Worm (Caenorhabditis elegans) whole organism, L1 larva: ENCODE data around the gene C14A11.9.

Experiments
- C16A3.4 ChIP-seq: fragments of 150-350 bp; optimal IDR thresholded peaks from 2 replicates; lab custom pipeline; 2014; ENCODE audit warnings: missing biosample characterization, missing genetic modification characterization
- C34B4.2 ChIP-seq: sonication (generic microtip); optimal IDR thresholded peaks from 2 replicates; lab custom pipeline; 2017; ENCODE audit warnings: mild to moderate bottlenecking, missing genetic modification characterization, missing compliant biosample characterization
- F16B12.6 ChIP-seq: fragments of 150-350 bp; optimal IDR thresholded peaks from 2 replicates; lab custom pipeline; 2014; ENCODE audit warnings: missing biosample characterization, missing genetic modification characterization
- aha-1 ChIP-seq: fragments of 150-350 bp; optimal IDR thresholded peaks from 2 replicates; lab custom pipeline; 2014; ENCODE audit warnings: missing biosample characterization, missing genetic modification characterization
- aly-2 ChIP-seq: fragments of 150-350 bp; optimal IDR thresholded peaks from 2 replicates; lab custom pipeline; 2014; ENCODE audit warnings: missing biosample characterization, missing genetic modification characterization
- ama-1 ChIP-seq: fragments of 150-350 bp; optimal IDR thresholded peaks from 2 replicates; lab custom pipeline; 2014
- ceh-63 ChIP-seq: fragments of 200-800 bp; sonication (Bioruptor generic); optimal IDR thresholded peaks from 2 replicates; lab custom pipeline; 2018; ENCODE audit warnings: mild to moderate bottlenecking, missing genetic modification characterization, missing compliant biosample characterization
- ceh-90 ChIP-seq: sonication (generic microtip); optimal IDR thresholded peaks from 2 replicates; lab custom pipeline; 2016; ENCODE audit warnings: missing genetic modification characterization, missing compliant biosample characterization
- ces-1 ChIP-seq: fragments of 150-350 bp; optimal IDR thresholded peaks from 2 replicates; lab custom pipeline; 2014; ENCODE audit warnings: missing biosample characterization, missing genetic modification reagents, missing genetic modification characterization
- dsc-1 ChIP-seq: sonication (generic microtip); optimal IDR thresholded peaks from 2 replicates; lab custom pipeline; 2016; ENCODE audit warnings: mild to moderate bottlenecking, missing genetic modification characterization, missing compliant biosample characterization
- efl-1 ChIP-seq, 4 experiments: fragments of 150-350 bp; optimal IDR thresholded peaks in 3 of 4; peaks in 1 of 4; 1 replicate in 1 of 4; 2 replicates in 3 of 4; lab custom pipeline; 2014; ENCODE audit warnings: missing biosample characterization in 2 of 4, missing genetic modification characterization in 2 of 4, missing genetic modification reagents in 2 of 4
- efl-3 ChIP-seq: fragments of 200-800 bp; sonication (Bioruptor generic); optimal IDR thresholded peaks from 2 replicates; lab custom pipeline; 2018; ENCODE audit warnings: mild to moderate bottlenecking, missing genetic modification characterization, missing compliant biosample characterization
- egl-13 ChIP-seq: sonication (generic microtip); optimal IDR thresholded peaks from 2 replicates; lab custom pipeline; 2016; ENCODE audit warnings: missing genotype, missing genetic modification reagents, missing genetic modification characterization, missing compliant biosample characterization
- egl-27 ChIP-seq, 2 experiments: fragments of 150-350 bp in 1 of 2; sonication (generic microtip); optimal IDR thresholded peaks; 3 replicates each; lab custom pipeline; 2017 to 2018; ENCODE audit warnings: missing biosample characterization in 2 of 2, missing genetic modification characterization in 2 of 2, missing genetic modification reagents in 2 of 2
- elt-3 ChIP-seq, 6 experiments: fragments of 150-350 bp in 1 of 6; sonication (generic microtip); optimal IDR thresholded peaks; 2 replicates each; lab custom pipeline; 2017 to 2018; ENCODE audit warnings: missing biosample characterization in 6 of 6, missing genetic modification characterization in 6 of 6, inconsistent platforms in 1 of 6
- fkh-10 ChIP-seq: sonication (generic microtip); optimal IDR thresholded peaks from 2 replicates; lab custom pipeline; 2017; ENCODE audit warnings: missing biosample characterization, missing genetic modification reagents, missing genetic modification characterization
- fkh-8 ChIP-seq: sonication (generic microtip); optimal IDR thresholded peaks from 2 replicates; lab custom pipeline; 2016; ENCODE audit warnings: mild to moderate bottlenecking, missing genetic modification characterization, missing compliant biosample characterization
- fos-1 ChIP-seq: fragments of 150-350 bp; optimal IDR thresholded peaks from 2 replicates; lab custom pipeline; 2014; ENCODE audit warnings: missing biosample characterization, missing genetic modification characterization
- grh-1 ChIP-seq: fragments of 200-800 bp; sonication (Bioruptor generic); IDR thresholded peaks from 2 replicates; pipeline ENCODE4 v1.3.6; 2022; ENCODE audit warnings: missing genetic modification reagents, missing genetic modification characterization, missing compliant biosample characterization
- hlh-17 ChIP-seq: fragments of 200-800 bp; sonication (Bioruptor generic); optimal IDR thresholded peaks from 2 replicates; lab custom pipeline; 2018; ENCODE audit warnings: missing genetic modification characterization, mild to moderate bottlenecking, missing compliant biosample characterization, moderate library complexity, borderline replicate concordance
- hlh-4 ChIP-seq: sonication (generic microtip); optimal IDR thresholded peaks from 2 replicates; lab custom pipeline; 2016; ENCODE audit warnings: mild to moderate bottlenecking, missing genetic modification characterization, missing compliant biosample characterization
- hpl-2 ChIP-seq: fragments of 150-350 bp; optimal IDR thresholded peaks from 2 replicates; lab custom pipeline; 2014; ENCODE audit warnings: missing biosample characterization, missing genetic modification reagents, missing genetic modification characterization
- isw-1 ChIP-seq: fragments of 200-800 bp; sonication (Bioruptor generic); IDR thresholded peaks from 2 replicates; pipeline ENCODE4 v1.3.6; 2022; ENCODE audit warnings: missing genetic modification characterization, missing compliant biosample characterization
- lin-35 ChIP-seq, 2 experiments: fragments of 150-350 bp; optimal IDR thresholded peaks; 2 replicates each; lab custom pipeline; 2014; ENCODE audit warnings: missing biosample characterization in 2 of 2, missing genetic modification characterization in 2 of 2, missing genetic modification reagents in 2 of 2
- lir-3 ChIP-seq: sonication (generic microtip); optimal IDR thresholded peaks from 2 replicates; lab custom pipeline; 2016; ENCODE audit warnings: mild to moderate bottlenecking, missing genetic modification characterization, moderate library complexity, missing compliant biosample characterization; ENCODE audit not compliant: poor library complexity
- lsy-2 ChIP-seq, 2 experiments: fragments of 150-350 bp; optimal IDR thresholded peaks; 2 replicates each; lab custom pipeline; 2014; ENCODE audit warnings: missing biosample characterization in 2 of 2, missing genetic modification characterization in 2 of 2
- mef-2 ChIP-seq: fragments of 150-350 bp; optimal IDR thresholded peaks from 2 replicates; lab custom pipeline; 2014; ENCODE audit warnings: missing biosample characterization, missing genetic modification characterization
- nhr-12 ChIP-seq: sonication (generic microtip); optimal IDR thresholded peaks from 2 replicates; lab custom pipeline; 2017; ENCODE audit warnings: missing biosample characterization, missing genetic modification characterization
- nhr-20 ChIP-seq: sonication (generic microtip); optimal IDR thresholded peaks from 2 replicates; lab custom pipeline; 2016; ENCODE audit warnings: mild to moderate bottlenecking, missing genetic modification characterization, missing compliant biosample characterization
- nhr-28 ChIP-seq: fragments of 150-350 bp; optimal IDR thresholded peaks from 2 replicates; lab custom pipeline; 2014; ENCODE audit warnings: missing biosample characterization, missing genetic modification characterization
- nhr-71 ChIP-seq: sonication (generic microtip); optimal IDR thresholded peaks from 2 replicates; lab custom pipeline; 2016; ENCODE audit warnings: mild to moderate bottlenecking, missing genetic modification characterization, moderate library complexity, missing compliant biosample characterization
- nhr-84 ChIP-seq: sonication (generic microtip); optimal IDR thresholded peaks from 2 replicates; lab custom pipeline; 2017; ENCODE audit warnings: missing biosample characterization, missing genetic modification characterization
- nhr-85 ChIP-seq: sonication (generic microtip); peaks from one replicate; lab custom pipeline; 2016; ENCODE audit warnings: missing genetic modification characterization, inconsistent platforms, missing compliant biosample characterization
- pax-3 ChIP-seq: fragments of 200-800 bp; sonication (Bioruptor generic); optimal IDR thresholded peaks from 2 replicates; lab custom pipeline; 2018; ENCODE audit warnings: mild to moderate bottlenecking, missing genetic modification characterization, moderate library complexity, missing compliant biosample characterization
- pqm-1 ChIP-seq: sonication (generic microtip); optimal IDR thresholded peaks from 3 replicates; lab custom pipeline; 2017; ENCODE audit warnings: missing biosample characterization, missing genetic modification characterization
- rnt-1 ChIP-seq: sonication (generic microtip); optimal IDR thresholded peaks from 2 replicates; lab custom pipeline; 2016; ENCODE audit warnings: mild to moderate bottlenecking, missing genetic modification characterization, moderate library complexity, missing compliant biosample characterization
- skn-1 ChIP-seq: fragments of 150-350 bp; optimal IDR thresholded peaks from 2 replicates; lab custom pipeline; 2014; ENCODE audit warnings: missing biosample characterization, missing genetic modification characterization
- snpc-4 ChIP-seq: fragments of 150-350 bp; optimal IDR thresholded peaks from 2 replicates; lab custom pipeline; 2014; ENCODE audit warnings: missing biosample characterization, missing genetic modification characterization
- snu-23 ChIP-seq: sonication (generic microtip); optimal IDR thresholded peaks from 2 replicates; lab custom pipeline; 2016; ENCODE audit warnings: missing genetic modification characterization, missing compliant biosample characterization
- sptf-1 ChIP-seq: fragments of 150-350 bp; optimal IDR thresholded peaks from 2 replicates; lab custom pipeline; 2014; ENCODE audit warnings: missing biosample characterization, missing genetic modification characterization
- swsn-7 ChIP-seq: sonication (generic microtip); optimal IDR thresholded peaks from 2 replicates; lab custom pipeline; 2016; ENCODE audit warnings: missing genetic modification characterization, missing compliant biosample characterization
- tbx-2 ChIP-seq: sonication (generic microtip); optimal IDR thresholded peaks from 2 replicates; lab custom pipeline; 2016; ENCODE audit warnings: missing genetic modification characterization, missing compliant biosample characterization
- tlp-1 ChIP-seq: fragments of 150-350 bp; optimal IDR thresholded peaks from 2 replicates; lab custom pipeline; 2014; ENCODE audit warnings: missing biosample characterization, missing genetic modification characterization
- unc-30 ChIP-seq: sonication (generic microtip); optimal IDR thresholded peaks from 2 replicates; lab custom pipeline; 2017; ENCODE audit warnings: missing biosample characterization, missing genetic modification characterization
- unc-62 ChIP-seq: fragments of 150-350 bp; optimal IDR thresholded peaks from 2 replicates; lab custom pipeline; 2014; ENCODE audit warnings: missing biosample characterization, missing genetic modification reagents, missing genetic modification characterization
- unc-86 ChIP-seq: sonication (generic microtip); optimal IDR thresholded peaks from 2 replicates; lab custom pipeline; 2016; ENCODE audit warnings: missing genetic modification characterization, missing compliant biosample characterization
- unc-98 ChIP-seq: fragments of 200-800 bp; sonication (Bioruptor generic); IDR thresholded peaks from 2 replicates; pipeline ENCODE4 v1.3.6; 2022; ENCODE audit warnings: missing genetic modification characterization, missing compliant biosample characterization
- ztf-11 ChIP-seq, 2 experiments: sonication (generic microtip); optimal IDR thresholded peaks; 2 replicates each; lab custom pipeline; 2016 to 2017; ENCODE audit warnings: missing genetic modification characterization in 2 of 2, missing biosample characterization in 1 of 2, missing compliant biosample characterization in 1 of 2
- ztf-4 ChIP-seq: fragments of 150-350 bp; optimal IDR thresholded peaks from 2 replicates; lab custom pipeline; 2014; ENCODE audit warnings: missing biosample characterization, missing genetic modification characterization

The C14A11.9 gene

ce11 chrX:2858380-2858779 is 48.9 kb upstream of the C14A11.9 start (continued):
- TF ChIP-seq ces-1 (GFP tag; lab: Kevin White, UChicago) (no peak), snu-23 (GFP tag; lab: Kevin White, UChicago) (peak; percentile 56), C16A3.4 (tag; lab: Kevin White, UChicago) (peak; percentile 35), isw-1 (no peak), ama-1 (lab: Kevin White, UChicago) (no peak), efl-1 (optimal IDR thresholded peaks at IDR 0.05; lab: Kevin White, UChicago) (no peak), efl-1 (GFP tag; optimal IDR thresholded peaks at IDR 0.05 in 1 of 2; lab: Kevin White, UChicago) (peak in 1 of 2 experiments; percentile 82), ztf-11 (tag; optimal IDR thresholded peaks at IDR 0.05; lab: Kevin White, UChicago) (no peak), fkh-8 (tag; lab: Kevin White, UChicago) (no peak), unc-30 (tag; lab: Kevin White, UChicago) (no peak), lsy-2 (tag; optimal IDR thresholded peaks at IDR 0.05; lab: Kevin White, UChicago) (peak in 1 of 2 experiments; percentile 9), nhr-85 (tag; lab: Kevin White, UChicago) (peak; percentile 90), tbx-2 (tag; lab: Kevin White, UChicago) (no peak), aly-2 (tag; lab: Kevin White, UChicago) (no peak)

ce11 chrX:2857070-2857825 is 47.8 kb upstream of the C14A11.9 start, which contains the start of gene tra-4:
Gene tra-4 (minus strand): TSS chrX:2857603.
- no peak for TF ChIP-seq ztf-4
- peak; percentile 33 for TF ChIP-seq tbx-2 (tag; lab: Kevin White, UChicago)
- peak; percentile 57 for TF ChIP-seq ceh-90 (tag; lab: Kevin White, UChicago)
- TF ChIP-seq snu-23 (GFP tag; lab: Kevin White, UChicago), result peak; percentile 46
- TF ChIP-seq egl-27 (tag; optimal IDR thresholded peaks at IDR 0.05; lab: Kevin White, UChicago), result no peak
- TF ChIP-seq nhr-84 (tag; lab: Kevin White, UChicago), result no peak
- TF ChIP-seq mef-2 (tag; lab: Kevin White, UChicago), result no peak
- no peak for TF ChIP-seq ztf-11 (tag; optimal IDR thresholded peaks at IDR 0.05; lab: Kevin White, UChicago)
- peak; percentile 7 for TF ChIP-seq dsc-1
- no peak for TF ChIP-seq tlp-1
- TF ChIP-seq hlh-4 (tag; lab: Kevin White, UChicago), result no peak
- peak; percentile 78 for TF ChIP-seq rnt-1
- no peak for TF ChIP-seq unc-62 (GFP tag; lab: Kevin White, UChicago)
- peak; percentile 51 for TF ChIP-seq nhr-71
- TF ChIP-seq unc-30 (tag; lab: Kevin White, UChicago), result no peak
- peak; percentile 57 for TF ChIP-seq lir-3 (tag; lab: Kevin White, UChicago)
- TF ChIP-seq pqm-1 (tag; lab: Kevin White, UChicago), result no peak
- TF ChIP-seq aha-1, result no peak
- TF ChIP-seq unc-98 (GFP tag; lab: Robert Waterston, UW), result no peak
- TF ChIP-seq nhr-20, result peak; percentile 32
- no peak for TF ChIP-seq fos-1 (tag; lab: Kevin White, UChicago)
- TF ChIP-seq swsn-7 (tag; lab: Kevin White, UChicago), result peak; percentile 7
- TF ChIP-seq nhr-28 (tag; lab: Kevin White, UChicago), result no peak
- no peak for TF ChIP-seq grh-1 (GFP tag; lab: Robert Waterston, UW)
- no peak for TF ChIP-seq efl-3 (GFP tag; lab: Kevin White, UChicago)
- no peak for TF ChIP-seq nhr-12
- no peak for TF ChIP-seq sptf-1 (tag; lab: Kevin White, UChicago)
- TF ChIP-seq lin-35 (GFP tag; optimal IDR thresholded peaks at IDR 0.05; lab: Kevin White, UChicago), result no peak
- no peak for TF ChIP-seq C34B4.2 (tag; lab: Kevin White, UChicago)
- TF ChIP-seq C16A3.4 (tag; lab: Kevin White, UChicago), result no peak
- no peak for TF ChIP-seq pax-3
- no peak for TF ChIP-seq egl-13 (tag; lab: Kevin White, UChicago)
- TF ChIP-seq hpl-2 (GFP tag; lab: Kevin White, UChicago), result no peak
- TF ChIP-seq unc-86, result no peak
- TF ChIP-seq skn-1 (tag; lab: Kevin White, UChicago), result no peak
- TF ChIP-seq ceh-63 (GFP tag; lab: Kevin White, UChicago), result no peak
- no peak for TF ChIP-seq isw-1
- TF ChIP-seq efl-1 (optimal IDR thresholded peaks at IDR 0.05; lab: Kevin White, UChicago), result no peak
- no peak for TF ChIP-seq efl-1 (GFP tag; optimal IDR thresholded peaks at IDR 0.05 in 1 of 2; lab: Kevin White, UChicago)
- TF ChIP-seq hlh-17 (GFP tag; lab: Kevin White, UChicago), result no peak
- no peak for TF ChIP-seq F16B12.6 (tag; lab: Kevin White, UChicago)
- TF ChIP-seq snpc-4 (tag; lab: Kevin White, UChicago), result peak; percentile 14
- no peak for TF ChIP-seq elt-3 (tag; optimal IDR thresholded peaks at IDR 0.05; lab: Kevin White, UChicago)
- no peak for TF ChIP-seq fkh-10 (GFP tag; lab: Kevin White, UChicago)
